Fruit fly (Drosophila melanogaster) whole organism, prepupa: Measurements from ENCODE around the gene CG5455.

Experiments used
- Blimp-1 ChIP-seq: fragments of 200-800 bp; sonication (Bioruptor generic); optimal IDR thresholded peaks from 3 replicates; lab custom pipeline; 2017; ENCODE audit warnings: missing biosample characterization, missing genetic modification characterization, mild to moderate bottlenecking, moderate library complexity, missing genetic modification reagents
- CG10631 ChIP-seq: fragments of 200-800 bp; sonication (Bioruptor generic); optimal IDR thresholded peaks from 2 replicates; lab custom pipeline; 2016; ENCODE audit warnings: missing biosample characterization, missing genetic modification characterization
- CG11294 ChIP-seq: fragments of 200-800 bp; sonication (Bioruptor generic); IDR thresholded peaks from 2 replicates; pipeline ENCODE4 v1.3.6; 2022; ENCODE audit warnings: missing biosample characterization, missing genetic modification characterization
- CG11762 ChIP-seq: fragments of 200-800 bp; sonication (Bioruptor generic); optimal IDR thresholded peaks from 3 replicates; lab custom pipeline; 2016; ENCODE audit warnings: missing biosample characterization, missing genetic modification characterization; ENCODE audit not compliant: insufficient read depth
- CG11902 ChIP-seq: fragments of 200-800 bp; sonication (Bioruptor generic); optimal IDR thresholded peaks from 3 replicates; lab custom pipeline; 2016; ENCODE audit warnings: missing biosample characterization, missing genetic modification characterization
- CG15336 ChIP-seq: fragments of 200-800 bp; sonication (Bioruptor generic); IDR thresholded peaks from 2 replicates; pipeline ENCODE4 v1.3.6; 2022; ENCODE audit warnings: missing biosample characterization, missing genetic modification characterization
- CG16779 ChIP-seq: fragments of 200-800 bp; sonication (Bioruptor generic); optimal IDR thresholded peaks from 3 replicates; lab custom pipeline; 2017; ENCODE audit warnings: missing biosample characterization, mild to moderate bottlenecking, missing genetic modification characterization
- CG3032 ChIP-seq: fragments of 200-800 bp; optimal IDR thresholded peaks from 2 replicates; lab custom pipeline; 2019; ENCODE audit warnings: missing biosample characterization, mild to moderate bottlenecking, missing genetic modification characterization, moderate library complexity
- CG31627 ChIP-seq: fragments of 200-800 bp; sonication (Bioruptor generic); optimal IDR thresholded peaks from 3 replicates; lab custom pipeline; 2016; ENCODE audit warnings: missing biosample characterization, missing genetic modification characterization
- CG32006 ChIP-seq: fragments of 200-800 bp; sonication (Bioruptor generic); optimal IDR thresholded peaks from 3 replicates; lab custom pipeline; 2017; ENCODE audit warnings: missing biosample characterization, mild to moderate bottlenecking, missing genetic modification characterization
- CG34406 ChIP-seq: fragments of 200-800 bp; sonication (Bioruptor generic); optimal IDR thresholded peaks from 3 replicates; lab custom pipeline; 2016; ENCODE audit warnings: missing biosample characterization, missing genetic modification characterization
- CG3919 ChIP-seq: fragments of 200-800 bp; sonication (Bioruptor generic); optimal IDR thresholded peaks from 3 replicates; lab custom pipeline; 2016; ENCODE audit warnings: missing biosample characterization, missing genetic modification characterization
- CG4318 ChIP-seq: fragments of 200-800 bp; sonication (Bioruptor generic); optimal IDR thresholded peaks from 3 replicates; lab custom pipeline; 2017; ENCODE audit warnings: missing biosample characterization, mild to moderate bottlenecking, missing genetic modification characterization
- CG6163 ChIP-seq: fragments of 200-800 bp; sonication (Bioruptor generic); IDR thresholded peaks from 3 replicates; pipeline ENCODE4 v1.3.6; 2022; ENCODE audit warnings: missing biosample characterization, missing genetic modification characterization
- CG6276 ChIP-seq: fragments of 200-800 bp; sonication (Bioruptor generic); optimal IDR thresholded peaks from 2 replicates; lab custom pipeline; 2017; ENCODE audit warnings: missing biosample characterization, mild to moderate bottlenecking, missing genetic modification characterization
- CG6792 ChIP-seq: fragments of 200-800 bp; sonication (Bioruptor generic); optimal IDR thresholded peaks from 3 replicates; lab custom pipeline; 2016; ENCODE audit warnings: missing biosample characterization, missing genetic modification characterization
- CG6808 ChIP-seq: fragments of 200-800 bp; sonication (Bioruptor generic); optimal IDR thresholded peaks from 3 replicates; lab custom pipeline; 2017; ENCODE audit warnings: missing biosample characterization, missing genetic modification characterization, mild to moderate bottlenecking, moderate library complexity, missing genetic modification reagents
- CG6854 ChIP-seq: fragments of 200-800 bp; sonication (Bioruptor generic); optimal IDR thresholded peaks from 2 replicates; lab custom pipeline; 2017; ENCODE audit warnings: missing biosample characterization, mild to moderate bottlenecking, missing genetic modification characterization
- CG7368 ChIP-seq: fragments of 200-800 bp; sonication (Bioruptor generic); optimal IDR thresholded peaks from 3 replicates; lab custom pipeline; 2016; ENCODE audit warnings: missing biosample characterization, missing genetic modification characterization
- CG8119 ChIP-seq: fragments of 200-800 bp; sonication (Bioruptor generic); IDR thresholded peaks from 3 replicates; pipeline ENCODE4 v1.3.6; 2022; ENCODE audit warnings: missing biosample characterization, missing genetic modification characterization
- CG8632 ChIP-seq: fragments of 200-800 bp; sonication (Bioruptor generic); optimal IDR thresholded peaks from 3 replicates; lab custom pipeline; 2016; ENCODE audit warnings: missing biosample characterization, missing genetic modification characterization
- CG9139 ChIP-seq: fragments of 200-800 bp; sonication (Bioruptor generic); optimal IDR thresholded peaks from 3 replicates; lab custom pipeline; 2017; ENCODE audit warnings: missing biosample characterization, mild to moderate bottlenecking, missing genetic modification characterization
- Eip75B ChIP-seq: fragments of 200-800 bp; sonication (Bioruptor generic); optimal IDR thresholded peaks from 3 replicates; lab custom pipeline; 2016; ENCODE audit warnings: missing biosample characterization, missing genetic modification characterization
- Eip78C ChIP-seq: fragments of 200-800 bp; sonication (Bioruptor generic); peaks from one replicate; lab custom pipeline; 2016; ENCODE audit warnings: missing biosample characterization, missing genetic modification characterization
- Eip93F ChIP-seq: fragments of 200-800 bp; sonication (Bioruptor generic); optimal IDR thresholded peaks from 2 replicates; lab custom pipeline; 2016; ENCODE audit warnings: missing biosample characterization, mild to moderate bottlenecking, missing genetic modification characterization
- Ets21C ChIP-seq: fragments of 200-800 bp; sonication (Bioruptor generic); optimal IDR thresholded peaks from 3 replicates; lab custom pipeline; 2016; ENCODE audit warnings: missing biosample characterization, missing genetic modification characterization
- Ets96B ChIP-seq: fragments of 200-800 bp; optimal IDR thresholded peaks from 2 replicates; lab custom pipeline; 2019; ENCODE audit warnings: missing biosample characterization, mild to moderate bottlenecking, missing genetic modification characterization, moderate library complexity
- Gug ChIP-seq: fragments of 200-800 bp; sonication (Bioruptor generic); IDR thresholded peaks from 2 replicates; pipeline ENCODE4 v1.3.6; 2022; ENCODE audit warnings: missing biosample characterization, missing genetic modification characterization
- Hr38 ChIP-seq: sonication (Bioruptor generic); optimal IDR thresholded peaks from 2 replicates; lab custom pipeline; 2016; ENCODE audit warnings: missing biosample characterization, missing genetic modification characterization
- Hr39 ChIP-seq: fragments of 200-800 bp; sonication (Bioruptor generic); optimal IDR thresholded peaks from 2 replicates; lab custom pipeline; 2016; ENCODE audit warnings: missing biosample characterization, missing genetic modification characterization
- Lpt ChIP-seq: fragments of 200-800 bp; sonication (Bioruptor generic); optimal IDR thresholded peaks from 3 replicates; lab custom pipeline; 2016; ENCODE audit warnings: missing biosample characterization, missing genetic modification characterization
- Met ChIP-seq: fragments of 200-800 bp; sonication (Bioruptor generic); optimal IDR thresholded peaks from 3 replicates; lab custom pipeline; 2016; ENCODE audit warnings: missing biosample characterization, missing genetic modification characterization
- OdsH ChIP-seq: fragments of 200-800 bp; sonication (Bioruptor generic); optimal IDR thresholded peaks from 3 replicates; lab custom pipeline; 2016; ENCODE audit warnings: missing biosample characterization, missing genetic modification characterization
- Smox ChIP-seq: fragments of 200-800 bp; sonication (Bioruptor generic); optimal IDR thresholded peaks from 3 replicates; lab custom pipeline; 2016; ENCODE audit warnings: missing biosample characterization, missing genetic modification characterization
- Sox102F ChIP-seq: fragments of 200-800 bp; sonication (Bioruptor generic); optimal IDR thresholded peaks from 2 replicates; lab custom pipeline; 2016; ENCODE audit warnings: missing biosample characterization, mild to moderate bottlenecking, missing genetic modification characterization
- Sox14 ChIP-seq: fragments of 200-800 bp; sonication (Bioruptor generic); optimal IDR thresholded peaks from 3 replicates; lab custom pipeline; 2016; ENCODE audit warnings: missing biosample characterization, missing genetic modification characterization
- achi ChIP-seq: fragments of 200-800 bp; sonication (Bioruptor generic); optimal IDR thresholded peaks from 3 replicates; lab custom pipeline; 2016; ENCODE audit warnings: missing biosample characterization, missing genetic modification characterization
- acj6 ChIP-seq: fragments of 200-800 bp; sonication (Bioruptor generic); optimal IDR thresholded peaks from 3 replicates; lab custom pipeline; 2016; ENCODE audit warnings: missing biosample characterization, missing genetic modification characterization
- cyc ChIP-seq: fragments of 200-800 bp; sonication (Bioruptor generic); optimal IDR thresholded peaks from 3 replicates; lab custom pipeline; 2016; ENCODE audit warnings: missing biosample characterization, missing genetic modification characterization
- dac ChIP-seq: fragments of 200-800 bp; sonication (Bioruptor generic); optimal IDR thresholded peaks from 2 replicates; lab custom pipeline; 2017; ENCODE audit warnings: missing biosample characterization, mild to moderate bottlenecking, missing genetic modification characterization
- dsx ChIP-seq: fragments of 200-800 bp; optimal IDR thresholded peaks from 3 replicates; lab custom pipeline; 2019; ENCODE audit warnings: missing biosample characterization, mild to moderate bottlenecking, missing genetic modification characterization, moderate library complexity; ENCODE audit not compliant: poor library complexity, severe bottlenecking
- esn ChIP-seq: fragments of 200-800 bp; sonication (Bioruptor generic); optimal IDR thresholded peaks from 2 replicates; lab custom pipeline; 2016; ENCODE audit warnings: missing biosample characterization, mild to moderate bottlenecking, missing genetic modification characterization, moderate library complexity
- fd59A ChIP-seq: fragments of 200-800 bp; sonication (Bioruptor generic); optimal IDR thresholded peaks from 2 replicates; lab custom pipeline; 2017; ENCODE audit warnings: missing biosample characterization, mild to moderate bottlenecking, missing genetic modification characterization, missing genetic modification reagents
- fd85E ChIP-seq: fragments of 200-800 bp; sonication (Bioruptor generic); optimal IDR thresholded peaks from 3 replicates; lab custom pipeline; 2016; ENCODE audit warnings: missing biosample characterization, missing genetic modification characterization
- fkh ChIP-seq: fragments of 200-800 bp; sonication (Bioruptor generic); optimal IDR thresholded peaks from 3 replicates; lab custom pipeline; 2017; ENCODE audit warnings: missing biosample characterization, mild to moderate bottlenecking, missing genetic modification characterization, moderate library complexity
- lz ChIP-seq: fragments of 200-800 bp; sonication (Bioruptor generic); optimal IDR thresholded peaks from 3 replicates; lab custom pipeline; 2016; ENCODE audit warnings: missing biosample characterization, missing genetic modification characterization
- net ChIP-seq: fragments of 200-800 bp; sonication (Bioruptor generic); optimal IDR thresholded peaks from 3 replicates; lab custom pipeline; 2016; ENCODE audit warnings: missing biosample characterization, missing genetic modification characterization
- pdm3 ChIP-seq: fragments of 200-800 bp; sonication (Bioruptor generic); optimal IDR thresholded peaks from 3 replicates; lab custom pipeline; 2016; ENCODE audit warnings: missing biosample characterization, missing genetic modification characterization
- salr ChIP-seq, 2 experiments: fragments of 200-800 bp; sonication (Bioruptor generic); optimal IDR thresholded peaks; 3 replicates each; lab custom pipeline; 2016 to 2018; ENCODE audit warnings: missing biosample characterization in 2 of 2, missing genetic modification characterization in 2 of 2, mild to moderate bottlenecking in 1 of 2
- spab ChIP-seq: fragments of 200-800 bp; sonication (Bioruptor generic); optimal IDR thresholded peaks from 2 replicates; lab custom pipeline; 2017; ENCODE audit warnings: missing biosample characterization, mild to moderate bottlenecking, missing genetic modification characterization, missing genetic modification reagents
- ss ChIP-seq, 2 experiments: fragments of 200-800 bp; sonication (Bioruptor generic); optimal IDR thresholded peaks; 2 replicates in 1 of 2; 3 replicates in 1 of 2; lab custom pipeline; 2017 to 2018; ENCODE audit warnings: mild to moderate bottlenecking in 2 of 2, missing biosample characterization in 2 of 2, missing genetic modification characterization in 2 of 2, moderate library complexity in 1 of 2
- svp ChIP-seq: fragments of 200-800 bp; sonication (Bioruptor generic); peaks from one replicate; lab custom pipeline; 2016; ENCODE audit warnings: missing biosample characterization, missing genetic modification characterization
- vri ChIP-seq: fragments of 200-800 bp; sonication (Bioruptor generic); optimal IDR thresholded peaks from 3 replicates; lab custom pipeline; 2016; ENCODE audit warnings: missing biosample characterization, mild to moderate bottlenecking, missing genetic modification characterization

Gene CG5455

dm6 chr3R:26464370-26464769 is 3.0 kb downstream of the CG5455 start:
- TF ChIP-seq CG11902 (GFP tag; lab: Kevin White, UChicago) (no peak), spab (peak; percentile 34), CG8632 (GFP tag; lab: Kevin White, UChicago) (no peak), Eip93F (peak; percentile 66), dsx (no peak), fd59A (GFP tag; lab: Kevin White, UChicago) (no peak), CG3919 (GFP tag; lab: Kevin White, UChicago) (peak; percentile 45), Lpt (GFP tag; lab: Kevin White, UChicago) (peak; percentile 39), fkh (no peak), Hr39 (GFP tag; lab: Kevin White, UChicago) (no peak), CG3032 (no peak), CG6808 (peak; percentile 55), Met (GFP tag; lab: Kevin White, UChicago) (no peak), achi (GFP tag; lab: Kevin White, UChicago) (no peak), CG11294 (GFP tag; lab: Robert Waterston, UW) (no peak), CG9139 (GFP tag; lab: Kevin White, UChicago) (peak; percentile 39), Smox (no peak), CG34406 (no peak), CG6792 (GFP tag; lab: Kevin White, UChicago) (no peak), Hr38 (GFP tag; lab: Kevin White, UChicago) (no peak), Eip75B (GFP tag; lab: Kevin White, UChicago) (no peak), Sox102F (GFP tag; lab: Kevin White, UChicago) (no peak), CG6854 (peak; percentile 73), ss (GFP tag; optimal IDR thresholded peaks at IDR 0.05; lab: Kevin White, UChicago) (peak; percentile 61 to 66), Blimp-1 (no peak), Gug (no peak), CG32006 (peak; percentile 8), CG11762 (GFP tag; lab: Kevin White, UChicago) (peak; percentile 2), pdm3 (GFP tag; lab: Kevin White, UChicago) (no peak), acj6 (GFP tag; lab: Kevin White, UChicago) (no peak), CG10631 (GFP tag; lab: Kevin White, UChicago) (no peak), CG16779 (tag; lab: Kevin White, UChicago) (peak; percentile 50), Sox14 (GFP tag; lab: Kevin White, UChicago) (no peak), fd85E (GFP tag; lab: Kevin White, UChicago) (no peak), cyc (GFP tag; lab: Kevin White, UChicago) (no peak), dac (GFP tag; lab: Kevin White, UChicago) (no peak), CG6163 (0 out of 3 replicates have a peak, but pooled peaks have one; percentile 26), Eip78C (peak; percentile 84), Ets96B (tag; lab: Kevin White, UChicago) (no peak), svp (GFP tag; lab: Kevin White, UChicago) (no peak), salr (GFP tag; optimal IDR thresholded peaks at IDR 0.05; lab: Kevin White, UChicago) (no peak), CG8119 (GFP tag; lab: Robert Waterston, UW) (peak; percentile 48; the same call in 2 of the 3 replicates), vri (GFP tag; lab: Kevin White, UChicago) (peak; percentile 40), CG4318 (GFP tag; lab: Kevin White, UChicago) (no peak), CG15336 (GFP tag; lab: Robert Waterston, UW) (no peak), lz (GFP tag; lab: Kevin White, UChicago) (no peak), Ets21C (GFP tag; lab: Kevin White, UChicago) (no peak), CG6276 (GFP tag; lab: Kevin White, UChicago) (peak; percentile 74), net (GFP tag; lab: Kevin White, UChicago) (peak; percentile 69), esn (no peak), CG31627 (no peak), OdsH (GFP tag; lab: Kevin White, UChicago) (no peak), CG7368 (peak; percentile 22)
